Fruit fly (Drosophila melanogaster): ENCODE data around the gene CG15642.

- TF ChIP-seq Ets98B (GFP tag; IDR thresholded peaks at IDR 0.05) (no peak), Pif1A (GFP tag; optimal IDR thresholded peaks at IDR 0.05) (no peak), fd96Ca (GFP tag; IDR thresholded peaks at IDR 0.05) (no peak), CG9948 (tag; optimal IDR thresholded peaks at IDR 0.05) (no peak), CG34367 (tag; optimal IDR thresholded peaks at IDR 0.05) (no peak), CG8301 (tag; optimal IDR thresholded peaks at IDR 0.05) (no peak)
Observed at dm6 chrX:15448136-15448535, 19.4 kb downstream of the CG15642 start.

All from whole organism, pupa.